Fruit fly (Drosophila melanogaster) whole organism, embryonic: ENCODE data around the gene Bsg.

Experiments
- Adf1 ChIP-seq: fragments of 200-800 bp; sonication (Bioruptor generic); IDR thresholded peaks from 2 replicates; pipeline ENCODE4 v1.3.6; 2022; ENCODE audit warnings: missing biosample characterization, missing genetic modification characterization
- Awh ChIP-seq: fragments of 200-800 bp; sonication (Bioruptor generic); IDR thresholded peaks from 2 replicates; pipeline ENCODE4, ENCODE4 v1.3.6; 2022; ENCODE audit warnings: missing biosample characterization, missing genetic modification characterization
- CG10959 ChIP-seq: fragments of 200-800 bp; sonication (Bioruptor generic); IDR thresholded peaks from 2 replicates; pipeline ENCODE4 v1.3.6; 2022; ENCODE audit warnings: missing biosample characterization, missing genetic modification characterization
- CG12071 ChIP-seq: fragments of 200-800 bp; sonication (Bioruptor generic); optimal IDR thresholded peaks from 3 replicates; lab custom pipeline; 2018; ENCODE audit warnings: missing biosample characterization, mild to moderate bottlenecking, missing genetic modification characterization
- CG12104 ChIP-seq: fragments of 200-800 bp; sonication (Bioruptor generic); optimal IDR thresholded peaks from 3 replicates; lab custom pipeline; 2016; ENCODE audit warnings: missing biosample characterization, missing genetic modification characterization
- CG12299 ChIP-seq: fragments of 200-800 bp; sonication (Bioruptor generic); optimal IDR thresholded peaks from 2 replicates; lab custom pipeline; 2018; ENCODE audit warnings: missing biosample characterization, mild to moderate bottlenecking, missing genetic modification characterization
- CG13296 ChIP-seq: fragments of 200-800 bp; sonication (Bioruptor generic); optimal IDR thresholded peaks from 3 replicates; lab custom pipeline; 2018; ENCODE audit warnings: missing biosample characterization, mild to moderate bottlenecking, missing genetic modification characterization
- CG1529 ChIP-seq: fragments of 200-800 bp; sonication (Bioruptor generic); optimal IDR thresholded peaks from 3 replicates; lab custom pipeline; 2018; ENCODE audit warnings: missing biosample characterization, missing genetic modification characterization
- CG1603 ChIP-seq: fragments of 200-800 bp; sonication (Bioruptor generic); optimal IDR thresholded peaks from 2 replicates; lab custom pipeline; 2019; ENCODE audit warnings: missing biosample characterization, mild to moderate bottlenecking, missing genetic modification characterization, moderate library complexity
- CG17385 ChIP-seq: fragments of 200-800 bp; sonication (Bioruptor generic); optimal IDR thresholded peaks from 3 replicates; lab custom pipeline; 2018; ENCODE audit warnings: missing biosample characterization, mild to moderate bottlenecking, missing genetic modification characterization
- CG17912 ChIP-seq: fragments of 200-800 bp; sonication (Bioruptor generic); optimal IDR thresholded peaks from 2 replicates; lab custom pipeline; 2018; ENCODE audit warnings: missing biosample characterization, mild to moderate bottlenecking, missing genetic modification characterization
- CG18476 ChIP-seq: fragments of 200-800 bp; sonication (Bioruptor generic); optimal IDR thresholded peaks from 2 replicates; lab custom pipeline; 2016; ENCODE audit warnings: missing biosample characterization, mild to moderate bottlenecking, missing genetic modification characterization
- CG33213 ChIP-seq: fragments of 200-800 bp; sonication (Bioruptor generic); optimal IDR thresholded peaks from 3 replicates; lab custom pipeline; 2016; ENCODE audit warnings: missing biosample characterization, missing genetic modification characterization
- CG3726 ChIP-seq: fragments of 200-800 bp; sonication (Bioruptor generic); IDR thresholded peaks from 3 replicates; pipeline ENCODE4, ENCODE4 v1.3.6; 2022; ENCODE audit warnings: missing biosample characterization, missing genetic modification characterization
- CG5180 ChIP-seq: fragments of 200-800 bp; sonication (Bioruptor generic); optimal IDR thresholded peaks from 3 replicates; lab custom pipeline; 2017; ENCODE audit warnings: missing biosample characterization, missing genetic modification characterization, mild to moderate bottlenecking, moderate library complexity, missing genetic modification reagents
- CG6272 ChIP-seq: fragments of 200-800 bp; sonication (Bioruptor generic); IDR thresholded peaks from 2 replicates; pipeline ENCODE4 v1.3.6; 2022; ENCODE audit warnings: missing biosample characterization, missing genetic modification characterization
- CG6765 ChIP-seq: fragments of 200-800 bp; sonication (Bioruptor generic); optimal IDR thresholded peaks from 3 replicates; lab custom pipeline; 2017; ENCODE audit warnings: missing biosample characterization, mild to moderate bottlenecking, missing genetic modification characterization
- Dp ChIP-seq: fragments of 200-800 bp; sonication (Bioruptor generic); optimal IDR thresholded peaks from 2 replicates; lab custom pipeline; 2018; ENCODE audit warnings: missing biosample characterization, mild to moderate bottlenecking, missing genetic modification characterization, moderate library complexity
- Eip74EF ChIP-seq, 2 experiments: fragments of 200-800 bp in 1 of 2; fragments of >200 bp in 1 of 2; sonication (Bioruptor generic) in 1 of 2; optimal IDR thresholded peaks; 2 replicates each; lab custom pipeline; 2017 to 2019; ENCODE audit warnings: missing biosample characterization in 2 of 2, missing genetic modification characterization in 2 of 2, mild to moderate bottlenecking in 1 of 2, moderate library complexity in 1 of 2
- Elba2 ChIP-seq: fragments of 200-800 bp; sonication (Bioruptor generic); optimal IDR thresholded peaks from 3 replicates; lab custom pipeline; 2016; ENCODE audit warnings: missing biosample characterization, missing genetic modification characterization
- GATAe ChIP-seq: fragments of 200-800 bp; sonication (Bioruptor generic); conservative IDR thresholded peaks from 2 replicates; pipeline ENCODE4 v1.3.6; 2022; ENCODE audit warnings: missing biosample characterization, missing genetic modification characterization
- Lpt ChIP-seq: fragments of >200 bp; optimal IDR thresholded peaks from 2 replicates; lab custom pipeline; 2018; ENCODE audit warnings: missing biosample characterization, missing genetic modification characterization
- NFAT ChIP-seq: fragments of 200-800 bp; sonication (Bioruptor generic); IDR thresholded peaks from 2 replicates; pipeline ENCODE4 v1.3.6; 2022; ENCODE audit warnings: missing biosample characterization, missing genetic modification characterization
- Oli ChIP-seq: fragments of 200-800 bp; sonication (Bioruptor generic); optimal IDR thresholded peaks from 2 replicates; lab custom pipeline; 2018; ENCODE audit warnings: missing biosample characterization, mild to moderate bottlenecking, missing genetic modification characterization, moderate library complexity
- Opbp ChIP-seq: fragments of 200-800 bp; sonication (Bioruptor generic); IDR thresholded peaks from 3 replicates; pipeline ENCODE4 v1.3.6; 2022; ENCODE audit warnings: missing biosample characterization, missing genetic modification characterization; ENCODE audit not compliant: partially characterized antibody
- Side ChIP-seq: fragments of 200-800 bp; sonication (Bioruptor generic); optimal IDR thresholded peaks from 2 replicates; lab custom pipeline; 2016; ENCODE audit warnings: missing biosample characterization, missing genetic modification characterization
- Usf ChIP-seq: fragments of 200-800 bp; sonication (Bioruptor generic); optimal IDR thresholded peaks from 2 replicates; lab custom pipeline; 2017; ENCODE audit warnings: missing genotype, missing biosample characterization, missing genetic modification characterization
- abd-A ChIP-seq: fragments of 200-800 bp; sonication (Bioruptor generic); optimal IDR thresholded peaks from 3 replicates; lab custom pipeline; 2019; ENCODE audit warnings: missing biosample characterization, mild to moderate bottlenecking, missing genetic modification characterization, moderate library complexity
- ash1 ChIP-seq: fragments of 200-800 bp; sonication (Bioruptor generic); optimal IDR thresholded peaks from 2 replicates; lab custom pipeline; 2018; ENCODE audit warnings: missing biosample characterization, mild to moderate bottlenecking, missing genetic modification characterization
- az2 ChIP-seq: fragments of 200-800 bp; sonication (Bioruptor generic); optimal IDR thresholded peaks from 3 replicates; lab custom pipeline; 2016; ENCODE audit warnings: missing biosample characterization, missing genetic modification characterization
- btn ChIP-seq: fragments of 200-800 bp; sonication (Bioruptor generic); optimal IDR thresholded peaks from 2 replicates; lab custom pipeline; 2016; ENCODE audit warnings: missing biosample characterization, missing genetic modification characterization
- crc ChIP-seq: fragments of 200-800 bp; sonication (Bioruptor generic); optimal IDR thresholded peaks from 2 replicates; lab custom pipeline; 2016; ENCODE audit warnings: missing biosample characterization, missing genetic modification characterization
- crp ChIP-seq, 2 experiments: fragments of 200-800 bp; sonication (Bioruptor generic); optimal IDR thresholded peaks; 2 replicates in 1 of 2; 3 replicates in 1 of 2; lab custom pipeline; 2017; ENCODE audit warnings: missing biosample characterization in 2 of 2, missing genetic modification characterization in 2 of 2, mild to moderate bottlenecking in 1 of 2, moderate library complexity in 1 of 2
- ems ChIP-seq: fragments of 200-800 bp; sonication (Bioruptor generic); optimal IDR thresholded peaks from 3 replicates; lab custom pipeline; 2016; ENCODE audit warnings: missing biosample characterization, missing genetic modification characterization
- gcm ChIP-seq: fragments of 200-800 bp; sonication (Bioruptor generic); optimal IDR thresholded peaks from 2 replicates; lab custom pipeline; 2019; ENCODE audit warnings: missing biosample characterization, mild to moderate bottlenecking, missing genetic modification characterization, moderate library complexity
- gem ChIP-seq: fragments of 200-800 bp; sonication (Bioruptor generic); optimal IDR thresholded peaks from 2 replicates; lab custom pipeline; 2019; ENCODE audit warnings: missing biosample characterization, mild to moderate bottlenecking, missing genetic modification characterization, moderate library complexity
- h ChIP-seq: fragments of >200 bp; optimal IDR thresholded peaks from 2 replicates; lab custom pipeline; 2017
- ham ChIP-seq: fragments of 200-800 bp; sonication (Bioruptor generic); IDR thresholded peaks from 2 replicates; pipeline ENCODE4 v1.3.6; 2022; ENCODE audit warnings: missing biosample characterization, missing genetic modification characterization
- lilli ChIP-seq: fragments of 200-800 bp; sonication (Bioruptor generic); optimal IDR thresholded peaks from 3 replicates; lab custom pipeline; 2016; ENCODE audit warnings: missing biosample characterization, missing genetic modification characterization
- mirr ChIP-seq: fragments of 200-800 bp; sonication (Bioruptor generic); optimal IDR thresholded peaks from 3 replicates; lab custom pipeline; 2018; ENCODE audit warnings: missing biosample characterization, mild to moderate bottlenecking, missing genetic modification characterization
- p53 ChIP-seq: fragments of 200-800 bp; sonication (Bioruptor generic); optimal IDR thresholded peaks from 2 replicates; lab custom pipeline; 2016; ENCODE audit warnings: missing biosample characterization, missing genetic modification characterization
- pho ChIP-seq: fragments of 200-800 bp; sonication (Bioruptor generic); optimal IDR thresholded peaks from 2 replicates; lab custom pipeline; 2016; ENCODE audit warnings: missing biosample characterization, missing genetic modification characterization
- pzg ChIP-seq: fragments of 200-800 bp; sonication (Bioruptor generic); optimal IDR thresholded peaks from 3 replicates; lab custom pipeline; 2018; ENCODE audit warnings: missing biosample characterization, mild to moderate bottlenecking, missing genetic modification characterization, moderate library complexity
- rib ChIP-seq: fragments of 200-800 bp; sonication (Bioruptor generic); IDR thresholded peaks from 2 replicates; pipeline ENCODE4 v1.3.6; 2022; ENCODE audit warnings: missing biosample characterization, missing genetic modification characterization
- sim ChIP-seq: fragments of 200-800 bp; sonication (Bioruptor generic); IDR thresholded peaks from 2 replicates; pipeline ENCODE4 v1.3.6; 2022; ENCODE audit warnings: missing biosample characterization, missing genetic modification characterization
- sima ChIP-seq: fragments of 200-800 bp; sonication (Bioruptor generic); optimal IDR thresholded peaks from 2 replicates; lab custom pipeline; 2016; ENCODE audit warnings: missing biosample characterization, missing genetic modification characterization
- toy ChIP-seq: fragments of 200-800 bp; sonication (Bioruptor generic); IDR thresholded peaks from 2 replicates; pipeline ENCODE4 v1.3.6; 2022; ENCODE audit warnings: missing biosample characterization, missing genetic modification characterization
- tx ChIP-seq: fragments of 200-800 bp; sonication (Bioruptor generic); optimal IDR thresholded peaks from 2 replicates; lab custom pipeline; 2016; ENCODE audit warnings: missing biosample characterization, missing genetic modification characterization
- unpg ChIP-seq: fragments of 200-800 bp; sonication (Bioruptor generic); optimal IDR thresholded peaks from 3 replicates; lab custom pipeline; 2018; ENCODE audit warnings: missing biosample characterization, mild to moderate bottlenecking, missing genetic modification characterization, moderate library complexity

Gene Bsg

dm6 chr2L:8081640-8082485 is 1.4 kb upstream of the Bsg start (continued):
- TF ChIP-seq CG12104 (GFP tag; lab: Kevin White, UChicago) (no peak), tx (GFP tag; lab: Kevin White, UChicago) (peak; percentile 5), Side (GFP tag; lab: Kevin White, UChicago) (no peak), CG17912 (GFP tag; lab: Kevin White, UChicago) (no peak), GATAe (GFP tag; lab: Robert Waterston, UW) (no peak), CG18476 (GFP tag; lab: Kevin White, UChicago) (no peak), Adf1 (GFP tag; lab: Robert Waterston, UW) (peak; percentile 55; the same call in 1 of the 2 replicates), unpg (GFP tag; lab: Kevin White, UChicago) (peak; percentile 80), abd-A (no peak), CG12299 (tag; lab: Kevin White, UChicago) (peak; percentile 65), Opbp (GFP tag; lab: Robert Waterston, UW) (no peak), mirr (GFP tag; lab: Kevin White, UChicago) (no peak), p53 (GFP tag; lab: Kevin White, UChicago) (no peak), Awh (GFP tag; lab: Robert Waterston, UW) (no peak), lilli (GFP tag; lab: Kevin White, UChicago) (peak; percentile 54), Eip74EF (GFP tag; optimal IDR thresholded peaks at IDR 0.05; lab: Kevin White, UChicago) (peak in 1 of 2 experiments; percentile 38), CG6765 (GFP tag; lab: Kevin White, UChicago) (peak; percentile 6), CG33213 (GFP tag; lab: Kevin White, UChicago) (no peak), Dp (GFP tag; lab: Kevin White, UChicago) (no peak), Oli (tag; lab: Kevin White, UChicago) (peak; percentile 87), Lpt (no peak), pho (peak; percentile 13), sim (GFP tag; lab: Robert Waterston, UW) (peak; percentile 84), gem (tag; lab: Kevin White, UChicago) (peak; percentile 94), CG1529 (GFP tag; lab: Kevin White, UChicago) (peak; percentile 71), btn (GFP tag; lab: Kevin White, UChicago) (no peak), CG13296 (GFP tag; lab: Kevin White, UChicago) (no peak), ems (GFP tag; lab: Kevin White, UChicago) (peak; percentile 12), crp (GFP tag; optimal IDR thresholded peaks at IDR 0.05; lab: Kevin White, UChicago) (peak in 1 of 2 experiments; percentile 11), toy (GFP tag; lab: Robert Waterston, UW) (no peak), CG6272 (GFP tag; lab: Robert Waterston, UW) (no peak), CG12071 (no peak), Elba2 (GFP tag; lab: Kevin White, UChicago) (peak; percentile 53), CG17385 (GFP tag; lab: Kevin White, UChicago) (peak; percentile 79), ham (peak; percentile 55; the same call in 1 of the 2 replicates), Usf (GFP tag; lab: Kevin White, UChicago) (peak; percentile 60), sima (no peak), gcm (peak; percentile 87), h (no peak), CG10959 (peak; percentile 80), pzg (GFP tag; lab: Kevin White, UChicago) (no peak), az2 (GFP tag; lab: Kevin White, UChicago) (peak; percentile 87), CG1603 (tag; lab: Kevin White, UChicago) (peak; percentile 14), CG3726 (peak; percentile 50; the same call in 1 of the 3 replicates), rib (GFP tag; lab: Robert Waterston, UW) (peak; percentile 21; the same call in 1 of the 2 replicates), NFAT (GFP tag; lab: Robert Waterston, UW) (no peak), crc (GFP tag; lab: Kevin White, UChicago) (no peak), CG5180 (GFP tag; lab: Kevin White, UChicago) (peak; percentile 3), ash1 (GFP tag; lab: Kevin White, UChicago) (no peak)
